Worm (Caenorhabditis elegans): ENCODE measurements around the gene hum-8.

hum-8 gene

DNA sequence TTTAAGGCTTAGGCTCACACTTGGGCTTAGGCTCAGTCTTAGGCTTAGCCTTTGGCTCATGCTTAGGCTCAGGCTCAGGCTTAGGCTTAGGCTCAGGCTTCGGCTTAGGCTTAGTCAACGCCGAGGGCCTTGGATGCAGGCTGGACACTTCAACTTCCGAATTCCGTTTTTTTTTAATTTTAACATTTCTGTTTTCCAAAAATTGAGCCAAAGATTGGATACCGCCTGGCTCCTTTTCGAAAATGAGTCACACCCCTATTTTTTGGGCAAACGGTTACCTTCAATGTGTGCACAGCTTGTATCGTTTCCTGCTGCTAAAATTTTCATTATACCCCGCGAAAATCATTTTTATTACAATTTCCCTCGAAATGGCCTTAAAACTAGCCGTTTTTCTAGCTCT lies 15.1 kb upstream of the hum-8 start, which contains the start of gene M04G7.1:
TSS of gene M04G7.1 (plus strand) at position 301 of the 400 bp plus-strand sequence.
- no peak for TF ChIP-seq ceh-28 (tag; optimal IDR thresholded peaks at IDR 0.05)
- no peak for TF ChIP-seq fos-1 (tag; optimal IDR thresholded peaks at IDR 0.05)
- no peak for TF ChIP-seq F26F4.8 (GFP tag; conservative IDR thresholded peaks at IDR 0.05)
- no peak for TF ChIP-seq zfp-3 (GFP tag; conservative IDR thresholded peaks at IDR 0.05)
- TF ChIP-seq F37D6.2 (tag; optimal IDR thresholded peaks at IDR 0.05) = no peak
- no peak for TF ChIP-seq F10B5.3 (tag; optimal IDR thresholded peaks at IDR 0.05)
- no peak for TF ChIP-seq nhr-6 (tag; optimal IDR thresholded peaks at IDR 0.05)
- no peak for TF ChIP-seq duxl-1 (tag; optimal IDR thresholded peaks at IDR 0.05; ENCODE audit: poor library complexity)
- no peak for TF ChIP-seq nhr-77 (tag; optimal IDR thresholded peaks at IDR 0.05)
- no peak for TF ChIP-seq pqm-1 (tag; optimal IDR thresholded peaks at IDR 0.05)
- TF ChIP-seq mxl-2 (GFP tag; conservative IDR thresholded peaks at IDR 0.05) = no peak
- no peak for TF ChIP-seq mdt-29 (GFP tag; IDR thresholded peaks at IDR 0.05)
- no peak for TF ChIP-seq sdz-12 (GFP tag; optimal IDR thresholded peaks at IDR 0.05)

DNA sequence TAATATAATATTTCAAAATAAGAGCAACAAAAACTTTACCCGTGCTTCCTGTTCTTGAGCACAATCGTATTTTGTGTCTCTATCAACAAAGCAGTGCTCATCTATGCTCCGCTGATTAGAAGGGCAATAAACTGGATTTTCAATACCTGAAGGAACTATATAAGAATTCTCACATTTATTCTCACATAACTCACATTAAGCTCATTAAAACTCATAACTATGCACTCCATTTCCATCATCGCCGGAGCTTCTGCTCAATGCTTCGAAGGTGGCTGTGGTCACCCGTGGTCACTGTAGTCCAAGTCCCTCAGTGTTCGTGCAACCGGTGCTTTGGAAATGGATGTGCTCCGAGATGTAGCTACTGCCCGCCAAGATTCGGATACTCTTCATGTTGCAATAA lies 14.5 kb upstream of the hum-8 start, which contains the start of the genes Y66H1A.8 and M04G7.5:
TSS of gene Y66H1A.8 (minus strand) at position 101 of the 400 bp plus-strand sequence.
TSS of gene M04G7.5 (plus strand) at position 258 of the 400 bp plus-strand sequence.
- TF ChIP-seq F26F4.8 (GFP tag; conservative IDR thresholded peaks at IDR 0.05) (no peak), pqm-1 (tag; optimal IDR thresholded peaks at IDR 0.05) (no peak), tra-1 (GFP tag; IDR thresholded peaks at IDR 0.05) (no peak), ceh-44 (GFP tag; IDR thresholded peaks at IDR 0.05) (no peak), unc-130 (GFP tag; optimal IDR thresholded peaks at IDR 0.05) (no peak), egl-27 (tag; optimal IDR thresholded peaks at IDR 0.05) (no peak)

DNA sequence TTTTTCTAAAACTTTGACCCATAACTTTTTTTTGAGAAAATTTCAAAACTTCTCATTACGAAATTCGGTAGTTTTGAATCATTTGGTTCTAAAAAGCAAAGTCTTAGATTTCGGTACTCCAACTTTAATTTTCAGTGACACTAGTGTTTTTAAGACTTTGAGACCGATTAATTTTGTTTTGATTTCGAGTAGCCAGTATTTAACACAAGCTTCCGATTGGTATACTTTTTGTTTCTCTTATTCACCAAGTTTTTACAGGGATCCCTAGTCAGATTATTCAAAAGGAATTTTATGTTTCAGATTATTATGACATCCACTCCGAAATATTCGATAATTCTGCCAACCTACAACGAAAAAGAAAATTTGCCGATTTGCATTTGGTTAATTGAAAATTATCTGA lies 5.0 kb upstream of the hum-8 start, which contains the start of gene dpm-1:
TSS of gene dpm-1 (plus strand) at position 301 of the 400 bp plus-strand sequence.
- no peak for TF ChIP-seq nhr-42 (GFP tag; IDR thresholded peaks at IDR 0.05)
- TF ChIP-seq ceh-62 (tag; optimal IDR thresholded peaks at IDR 0.05) = no peak
- TF ChIP-seq nhr-102 (tag; optimal IDR thresholded peaks at IDR 0.05) = no peak
- TF ChIP-seq unc-39 (tag; optimal IDR thresholded peaks at IDR 0.05) = no peak
- no peak for TF ChIP-seq zip-11 (GFP tag; IDR thresholded peaks at IDR 0.05)
- TF ChIP-seq daf-16 (GFP tag; optimal IDR thresholded peaks at IDR 0.05) = no peak
- TF ChIP-seq daf-16 (tag; optimal IDR thresholded peaks at IDR 0.05) = no peak
- no peak for TF ChIP-seq nhr-76 (tag; optimal IDR thresholded peaks at IDR 0.05)
- no peak for TF ChIP-seq mxl-3 (GFP tag; optimal IDR thresholded peaks at IDR 0.05)
- TF ChIP-seq jun-1 (tag; optimal IDR thresholded peaks at IDR 0.05) = no peak
- no peak for TF ChIP-seq attf-4 (tag; optimal IDR thresholded peaks at IDR 0.05)
- TF ChIP-seq egl-27 (tag; optimal IDR thresholded peaks at IDR 0.05) = no peak
- TF ChIP-seq ZK546.5 (tag; optimal IDR thresholded peaks at IDR 0.05) = no peak
- no peak for TF ChIP-seq F44E2.7 (GFP tag; IDR thresholded peaks at IDR 0.05)
- TF ChIP-seq ceh-82 (tag; optimal IDR thresholded peaks at IDR 0.05) = no peak
- no peak for TF ChIP-seq T20F7.1 (GFP tag; optimal IDR thresholded peaks at IDR 0.05)
- TF ChIP-seq lin-15B (tag; optimal IDR thresholded peaks at IDR 0.05) = no peak

DNA sequence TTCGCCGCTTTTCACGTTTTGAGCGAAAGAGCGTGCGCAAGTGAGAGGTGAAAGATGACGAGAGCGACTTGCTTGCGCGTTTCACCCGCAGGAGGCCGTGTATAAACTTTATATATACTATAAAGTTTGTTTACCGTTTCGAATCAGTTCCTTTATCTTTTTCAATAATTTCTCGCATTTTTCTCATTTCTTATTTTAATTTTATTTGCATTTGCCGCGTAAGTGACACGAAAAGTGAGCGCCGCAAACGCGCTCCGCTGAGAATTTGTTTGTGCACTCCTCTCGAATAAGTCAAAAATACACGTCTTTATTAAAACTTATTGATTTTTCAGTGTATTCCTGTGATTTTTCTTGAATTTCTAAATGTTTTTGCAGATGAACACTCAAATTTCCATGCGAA lies 3.3 kb upstream of the hum-8 start, which contains the start of gene mrpl-55:
TSS of gene mrpl-55 (plus strand) at position 364 of the 400 bp plus-strand sequence.
- TF ChIP-seq ctbp-1 (GFP tag; IDR thresholded peaks at IDR 0.05) = no peak
- no peak for TF ChIP-seq daf-16 (GFP tag; optimal IDR thresholded peaks at IDR 0.05)
- TF ChIP-seq daf-16 (tag; optimal IDR thresholded peaks at IDR 0.05) = peak; percentile 43
- TF ChIP-seq rbr-2 (tag; optimal IDR thresholded peaks at IDR 0.05) = peak; percentile 82
- TF ChIP-seq F37D6.2 (tag; optimal IDR thresholded peaks at IDR 0.05) = peak; percentile 56
- TF ChIP-seq nhr-102 (tag; optimal IDR thresholded peaks at IDR 0.05) = peak; percentile 55
- TF ChIP-seq mep-1 (tag; optimal IDR thresholded peaks at IDR 0.05) = peak; percentile 88
- TF ChIP-seq madf-9 (GFP tag; conservative IDR thresholded peaks at IDR 0.05) = no peak
- TF ChIP-seq spr-1 (tag; optimal IDR thresholded peaks at IDR 0.05) = peak; percentile 67
- no peak for TF ChIP-seq unc-130 (GFP tag; optimal IDR thresholded peaks at IDR 0.05)
- peak; percentile 94 for TF ChIP-seq mes-2 (tag; optimal IDR thresholded peaks at IDR 0.05; ENCODE audit: poor library complexity, severe bottlenecking)
- TF ChIP-seq zag-1 (tag; optimal IDR thresholded peaks at IDR 0.05) = no peak
- TF ChIP-seq pqm-1 (tag; optimal IDR thresholded peaks at IDR 0.05) = no peak
- TF ChIP-seq tag-97 (GFP tag; IDR thresholded peaks at IDR 0.05) = no peak
- TF ChIP-seq nhr-25 (tag; optimal IDR thresholded peaks at IDR 0.05; ENCODE audit: borderline replicate concordance, insufficient read depth) = peak; percentile 24
- TF ChIP-seq dmd-9 (GFP tag; IDR thresholded peaks at IDR 0.05) = no peak
- TF ChIP-seq lsy-2 (tag; optimal IDR thresholded peaks at IDR 0.05) = peak; percentile 66 to 93
- TF ChIP-seq zfp-3 (GFP tag; conservative IDR thresholded peaks at IDR 0.05) = no peak
- no peak for TF ChIP-seq snpc-4 (tag; optimal IDR thresholded peaks at IDR 0.05)
- TF ChIP-seq lin-15B (tag; optimal IDR thresholded peaks at IDR 0.05) = no peak
- peak; percentile 11 for TF ChIP-seq nhr-48 (tag; optimal IDR thresholded peaks at IDR 0.05)
- peak in 1 of 2 experiments; percentile 80 for TF ChIP-seq hif-1 (tag; optimal IDR thresholded peaks at IDR 0.05)
